Fruit fly (Drosophila melanogaster) whole organism, embryonic: Measurements from ENCODE around the gene CG7728.

ENCODE experiments used
- ATbp ChIP-seq: fragments of 200-800 bp; sonication (Bioruptor generic); optimal IDR thresholded peaks from 2 replicates; lab custom pipeline; 2017; ENCODE audit warnings: missing biosample characterization, mild to moderate bottlenecking, missing genetic modification characterization, missing genetic modification reagents
- Ada2b ChIP-seq: fragments of 200-800 bp; sonication (Bioruptor generic); IDR thresholded peaks from 2 replicates; pipeline ENCODE4 v1.3.6; 2022; ENCODE audit warnings: missing biosample characterization, missing genetic modification characterization
- Antp ChIP-seq: fragments of 200-800 bp; sonication (Bioruptor generic); optimal IDR thresholded peaks from 3 replicates; lab custom pipeline; 2016; ENCODE audit warnings: missing biosample characterization, missing genetic modification characterization
- Asciz ChIP-seq: fragments of 200-800 bp; sonication (Bioruptor generic); optimal IDR thresholded peaks from 2 replicates; lab custom pipeline; 2017; ENCODE audit warnings: missing biosample characterization, mild to moderate bottlenecking, missing genetic modification characterization, missing genetic modification reagents
- CG10209 ChIP-seq: fragments of 200-800 bp; sonication (Bioruptor generic); optimal IDR thresholded peaks from 3 replicates; lab custom pipeline; 2017; ENCODE audit warnings: missing biosample characterization, mild to moderate bottlenecking, missing genetic modification characterization, missing genetic modification reagents
- CG10543 ChIP-seq: fragments of 200-800 bp; sonication (Bioruptor generic); optimal IDR thresholded peaks from 3 replicates; lab custom pipeline; 2017; ENCODE audit warnings: missing biosample characterization, mild to moderate bottlenecking, missing genetic modification characterization, moderate library complexity
- CG11723 ChIP-seq: fragments of 200-800 bp; sonication (Bioruptor generic); optimal IDR thresholded peaks from 2 replicates; lab custom pipeline; 2017; ENCODE audit warnings: missing biosample characterization, mild to moderate bottlenecking, missing genetic modification characterization
- CG14050 ChIP-seq: fragments of 200-800 bp; sonication (Bioruptor generic); IDR thresholded peaks from 3 replicates; pipeline ENCODE4 v1.3.6; 2022; ENCODE audit warnings: missing biosample characterization, missing genetic modification characterization
- CG15514 ChIP-seq: fragments of 200-800 bp; sonication (Bioruptor generic); optimal IDR thresholded peaks from 3 replicates; lab custom pipeline; 2017; ENCODE audit warnings: missing biosample characterization, missing genetic modification characterization, mild to moderate bottlenecking, moderate library complexity, missing genetic modification reagents
- CG16863 ChIP-seq: fragments of 200-800 bp; sonication (Bioruptor generic); optimal IDR thresholded peaks from 3 replicates; lab custom pipeline; 2016; ENCODE audit warnings: missing biosample characterization, missing genetic modification characterization
- CG18011 ChIP-seq: fragments of 200-800 bp; sonication (Bioruptor generic); optimal IDR thresholded peaks from 2 replicates; lab custom pipeline; 2017; ENCODE audit warnings: missing biosample characterization, missing genetic modification characterization, mild to moderate bottlenecking, moderate library complexity, missing genotype
- CG2712 ChIP-seq: fragments of 200-800 bp; optimal IDR thresholded peaks from 3 replicates; lab custom pipeline; 2019; ENCODE audit warnings: missing biosample characterization, mild to moderate bottlenecking, missing genetic modification characterization, moderate library complexity
- CG30431 ChIP-seq: fragments of 200-800 bp; sonication (Bioruptor generic); optimal IDR thresholded peaks from 2 replicates; lab custom pipeline; 2017; ENCODE audit warnings: missing biosample characterization, missing genetic modification characterization
- CG31365 ChIP-seq: fragments of 200-800 bp; sonication (Bioruptor generic); optimal IDR thresholded peaks from 2 replicates; lab custom pipeline; 2018; ENCODE audit warnings: missing biosample characterization, mild to moderate bottlenecking, missing genetic modification characterization
- CG3726 ChIP-seq: fragments of 200-800 bp; sonication (Bioruptor generic); IDR thresholded peaks from 3 replicates; pipeline ENCODE4, ENCODE4 v1.3.6; 2022; ENCODE audit warnings: missing biosample characterization, missing genetic modification characterization
- CG6272 ChIP-seq: fragments of 200-800 bp; sonication (Bioruptor generic); IDR thresholded peaks from 2 replicates; pipeline ENCODE4 v1.3.6; 2022; ENCODE audit warnings: missing biosample characterization, missing genetic modification characterization
- CG7963 ChIP-seq: fragments of 200-800 bp; sonication (Bioruptor generic); IDR thresholded peaks from 3 replicates; pipeline ENCODE4 v1.3.6; 2022; ENCODE audit warnings: missing biosample characterization, missing genetic modification characterization; ENCODE audit not compliant: partially characterized antibody
- CG8478 ChIP-seq: fragments of >200 bp; optimal IDR thresholded peaks from 2 replicates; lab custom pipeline; 2018
- CG8765 ChIP-seq: fragments of 200-800 bp; sonication (Bioruptor generic); IDR thresholded peaks from 2 replicates; pipeline ENCODE4 v1.3.6; 2022; ENCODE audit warnings: missing biosample characterization, missing genetic modification characterization
- Chrac-16 ChIP-seq: fragments of 200-800 bp; sonication (Bioruptor generic); optimal IDR thresholded peaks from 3 replicates; lab custom pipeline; 2016; ENCODE audit warnings: missing biosample characterization, missing genetic modification characterization
- CkIIα-i1 ChIP-seq: fragments of 200-800 bp; sonication (Bioruptor generic); IDR thresholded peaks from 2 replicates; pipeline ENCODE4 v1.3.6; 2022; ENCODE audit warnings: missing biosample characterization, missing genetic modification characterization
- Dek ChIP-seq: fragments of 200-800 bp; sonication (Bioruptor generic); optimal IDR thresholded peaks from 3 replicates; lab custom pipeline; 2019; ENCODE audit warnings: missing biosample characterization, mild to moderate bottlenecking, missing genetic modification characterization, moderate library complexity
- Dll ChIP-seq: fragments of 200-800 bp; sonication (Bioruptor generic); IDR thresholded peaks from 4 replicates; pipeline ENCODE4 v1.3.6; 2022; ENCODE audit warnings: missing biosample characterization, missing genetic modification characterization; ENCODE audit not compliant: partially characterized antibody
- E2f2 ChIP-seq: fragments of 200-800 bp; sonication (Bioruptor generic); IDR thresholded peaks from 2 replicates; pipeline ENCODE4 v1.3.6; 2022; ENCODE audit warnings: missing biosample characterization, missing genetic modification characterization
- HLH3B ChIP-seq: fragments of 200-800 bp; sonication (Bioruptor generic); IDR thresholded peaks from 2 replicates; pipeline ENCODE4 v1.3.6; 2022; ENCODE audit warnings: missing biosample characterization, missing genetic modification characterization
- Hand ChIP-seq: fragments of 200-800 bp; sonication (Bioruptor generic); optimal IDR thresholded peaks from 2 replicates; lab custom pipeline; 2017; ENCODE audit warnings: mild to moderate bottlenecking, missing biosample characterization, missing genetic modification reagents, missing genetic modification characterization
- MTF-1 ChIP-seq: fragments of 200-800 bp; sonication (Bioruptor generic); optimal IDR thresholded peaks from 2 replicates; lab custom pipeline; 2018; ENCODE audit warnings: missing biosample characterization, mild to moderate bottlenecking, missing genetic modification characterization, borderline replicate concordance
- PHDP ChIP-seq: fragments of 200-800 bp; sonication (Bioruptor generic); optimal IDR thresholded peaks from 3 replicates; lab custom pipeline; 2018; ENCODE audit warnings: missing biosample characterization, mild to moderate bottlenecking, missing genetic modification characterization, moderate library complexity
- Ssrp ChIP-seq: fragments of 200-800 bp; sonication (Bioruptor generic); optimal IDR thresholded peaks from 2 replicates; lab custom pipeline; 2018; ENCODE audit warnings: missing biosample characterization, mild to moderate bottlenecking, missing genetic modification characterization, moderate library complexity
- Taf1 ChIP-seq: fragments of 200-800 bp; sonication (Bioruptor generic); IDR thresholded peaks from 2 replicates; pipeline ENCODE4 v1.3.6; 2022; ENCODE audit warnings: missing biosample characterization, missing genetic modification characterization
- Xbp1 ChIP-seq: fragments of 200-800 bp; sonication (Bioruptor generic); optimal IDR thresholded peaks from 3 replicates; lab custom pipeline; 2016; ENCODE audit warnings: missing biosample characterization, mild to moderate bottlenecking, missing genetic modification characterization
- aop ChIP-seq: fragments of 200-800 bp; sonication (Bioruptor generic); IDR thresholded peaks from 2 replicates; pipeline ENCODE4 v1.3.6; 2022; ENCODE audit warnings: missing biosample characterization, missing genetic modification characterization
- bigmax ChIP-seq: fragments of 200-800 bp; sonication (Bioruptor generic); optimal IDR thresholded peaks from 2 replicates; lab custom pipeline; 2018; ENCODE audit warnings: missing biosample characterization, mild to moderate bottlenecking, missing genetic modification characterization
- bowl ChIP-seq: fragments of 200-800 bp; sonication (Bioruptor generic); IDR thresholded peaks from 2 replicates; pipeline ENCODE4 v1.3.6; 2022; ENCODE audit warnings: missing biosample characterization, missing genetic modification characterization
- br ChIP-seq: fragments of >200 bp; optimal IDR thresholded peaks from 2 replicates; lab custom pipeline; 2017
- crc ChIP-seq: fragments of 200-800 bp; sonication (Bioruptor generic); optimal IDR thresholded peaks from 2 replicates; lab custom pipeline; 2016; ENCODE audit warnings: missing biosample characterization, missing genetic modification characterization
- dmrt11E ChIP-seq: fragments of 200-800 bp; sonication (Bioruptor generic); optimal IDR thresholded peaks from 3 replicates; lab custom pipeline; 2018; ENCODE audit warnings: missing biosample characterization, mild to moderate bottlenecking, missing genetic modification characterization, moderate library complexity
- gem ChIP-seq: fragments of 200-800 bp; sonication (Bioruptor generic); optimal IDR thresholded peaks from 2 replicates; lab custom pipeline; 2019; ENCODE audit warnings: missing biosample characterization, mild to moderate bottlenecking, missing genetic modification characterization, moderate library complexity
- gsb ChIP-seq: fragments of 200-800 bp; sonication (Bioruptor generic); IDR thresholded peaks from 2 replicates; pipeline ENCODE4 v1.3.6; 2022; ENCODE audit warnings: missing biosample characterization, missing genetic modification characterization
- jumu ChIP-seq: fragments of 200-800 bp; sonication (Bioruptor generic); optimal IDR thresholded peaks from 3 replicates; lab custom pipeline; 2016; ENCODE audit warnings: missing biosample characterization, missing genetic modification characterization
- kah ChIP-seq: fragments of 200-800 bp; sonication (Bioruptor generic); optimal IDR thresholded peaks from 2 replicates; lab custom pipeline; 2018; ENCODE audit warnings: missing biosample characterization, mild to moderate bottlenecking, missing genetic modification characterization
- lab ChIP-seq: fragments of 200-800 bp; sonication (Bioruptor generic); optimal IDR thresholded peaks from 3 replicates; lab custom pipeline; 2017; ENCODE audit warnings: missing biosample characterization, missing genetic modification characterization, mild to moderate bottlenecking, moderate library complexity, missing genetic modification reagents
- onecut ChIP-seq: fragments of 200-800 bp; sonication (Bioruptor generic); IDR thresholded peaks from 2 replicates; pipeline ENCODE4 v1.3.6; 2022; ENCODE audit warnings: missing biosample characterization, missing genetic modification characterization
- p53 ChIP-seq: fragments of 200-800 bp; sonication (Bioruptor generic); optimal IDR thresholded peaks from 2 replicates; lab custom pipeline; 2016; ENCODE audit warnings: missing biosample characterization, missing genetic modification characterization
- pnt ChIP-seq: fragments of 200-800 bp; sonication (Bioruptor generic); optimal IDR thresholded peaks from 3 replicates; lab custom pipeline; 2016; ENCODE audit warnings: missing biosample characterization, missing genetic modification characterization
- sens-2 ChIP-seq: fragments of 200-800 bp; sonication (Bioruptor generic); IDR thresholded peaks from 2 replicates; pipeline ENCODE4 v1.3.6; 2022; ENCODE audit warnings: missing biosample characterization, missing genetic modification characterization
- sima ChIP-seq: fragments of 200-800 bp; sonication (Bioruptor generic); optimal IDR thresholded peaks from 2 replicates; lab custom pipeline; 2016; ENCODE audit warnings: missing biosample characterization, missing genetic modification characterization
- slbo ChIP-seq: fragments of 200-800 bp; sonication (Bioruptor generic); IDR thresholded peaks from 2 replicates; pipeline ENCODE4 v1.3.6; 2022; ENCODE audit warnings: missing biosample characterization, missing genetic modification characterization
- slp2 ChIP-seq: fragments of 200-800 bp; sonication (Bioruptor generic); optimal IDR thresholded peaks from 2 replicates; lab custom pipeline; 2016; ENCODE audit warnings: missing biosample characterization, missing genetic modification characterization
- tio ChIP-seq: fragments of 200-800 bp; sonication (Bioruptor generic); optimal IDR thresholded peaks from 2 replicates; lab custom pipeline; 2017; ENCODE audit warnings: missing biosample characterization, missing genetic modification characterization, inconsistent platforms
- ttk ChIP-seq: fragments of 200-800 bp; sonication (Bioruptor generic); IDR thresholded peaks from 2 replicates; pipeline ENCODE4 v2.1.2; 2022; ENCODE audit warnings: missing biosample characterization, missing genetic modification characterization
- vfl ChIP-seq: fragments of 200-800 bp; sonication (Bioruptor generic); optimal IDR thresholded peaks from 2 replicates; lab custom pipeline; 2016; ENCODE audit warnings: missing biosample characterization, missing genetic modification characterization
- vvl ChIP-seq: fragments of 200-800 bp; sonication (Bioruptor generic); IDR thresholded peaks from 2 replicates; pipeline ENCODE4 v1.3.6; 2022; ENCODE audit warnings: missing biosample characterization, missing genetic modification characterization

The CG7728 gene

dm6 chr3L:17044799-17045198, 28.5 kb downstream of the CG7728 start, which contains the start of gene Pop5 (continued):
- peak; percentile 12 for TF ChIP-seq CG18011 (GFP tag; lab: Kevin White, UChicago)
- no peak for TF ChIP-seq Antp (GFP tag; lab: Kevin White, UChicago)
- peak; percentile 91 for TF ChIP-seq E2f2
- TF ChIP-seq pnt (GFP tag; lab: Kevin White, UChicago): no peak
- peak; percentile 61 for TF ChIP-seq CG15514 (GFP tag; lab: Kevin White, UChicago)
- TF ChIP-seq bowl (GFP tag; lab: Robert Waterston, UW): no peak
- no peak for TF ChIP-seq CkIIα-i1
- TF ChIP-seq bigmax (GFP tag; lab: Kevin White, UChicago): no peak
- TF ChIP-seq CG14050 (GFP tag; lab: Robert Waterston, UW): no peak
- TF ChIP-seq CG30431 (GFP tag; lab: Kevin White, UChicago): no peak
- no peak for TF ChIP-seq kah (GFP tag; lab: Kevin White, UChicago)
- TF ChIP-seq CG31365: no peak
- TF ChIP-seq ttk (GFP tag; lab: Robert Waterston, UW): no peak
- peak; percentile 38 for TF ChIP-seq PHDP (tag; lab: Kevin White, UChicago)
- no peak for TF ChIP-seq gsb (GFP tag; lab: Robert Waterston, UW)
- TF ChIP-seq Hand: no peak
- peak; percentile 2 for TF ChIP-seq CG2712 (tag; lab: Kevin White, UChicago)
- TF ChIP-seq Taf1 (GFP tag; lab: Robert Waterston, UW): no peak
- TF ChIP-seq CG16863: peak; percentile 13
- TF ChIP-seq Asciz (GFP tag; lab: Kevin White, UChicago): no peak
- TF ChIP-seq dmrt11E (tag; lab: Kevin White, UChicago): peak; percentile 4
- TF ChIP-seq p53 (GFP tag; lab: Kevin White, UChicago): no peak
- TF ChIP-seq CG8765 (GFP tag; lab: Robert Waterston, UW): no peak
- TF ChIP-seq CG8478: no peak
- no peak for TF ChIP-seq br (lab: Kevin White, UChicago)
- TF ChIP-seq tio (GFP tag; lab: Kevin White, UChicago): no peak
- TF ChIP-seq CG6272 (GFP tag; lab: Robert Waterston, UW): no peak
- peak; percentile 49 for TF ChIP-seq vvl (GFP tag; lab: Robert Waterston, UW)
- peak; percentile 36; the same call in 1 of the 2 replicates for TF ChIP-seq onecut (GFP tag; lab: Robert Waterston, UW)
- peak; percentile 9 for TF ChIP-seq CG10543 (GFP tag; lab: Kevin White, UChicago)
- no peak for TF ChIP-seq slp2 (GFP tag; lab: Kevin White, UChicago)
- TF ChIP-seq ATbp (GFP tag; lab: Kevin White, UChicago): peak; percentile 5
- no peak for TF ChIP-seq CG3726 (GFP tag; lab: Robert Waterston, UW)
- TF ChIP-seq lab (GFP tag; lab: Kevin White, UChicago): no peak
- TF ChIP-seq CG7963: no peak
- TF ChIP-seq Dll (GFP tag; lab: Robert Waterston, UW): 0 out of 4 replicates have a peak, but pooled peaks have one; percentile 33
- TF ChIP-seq MTF-1 (GFP tag; lab: Kevin White, UChicago): no peak
- TF ChIP-seq aop (GFP tag; lab: Robert Waterston, UW): no peak
- no peak for TF ChIP-seq vfl (GFP tag; lab: Kevin White, UChicago)
- no peak for TF ChIP-seq Dek (tag; lab: Kevin White, UChicago)
- no peak for TF ChIP-seq slbo (GFP tag; lab: Robert Waterston, UW)
- no peak for TF ChIP-seq sima (GFP tag; lab: Kevin White, UChicago)
- no peak for TF ChIP-seq crc (GFP tag; lab: Kevin White, UChicago)
- TF ChIP-seq Ada2b (GFP tag; lab: Robert Waterston, UW): no peak
- no peak for TF ChIP-seq Xbp1 (GFP tag; lab: Kevin White, UChicago)
- TF ChIP-seq CG10209 (GFP tag; lab: Kevin White, UChicago): no peak
- no peak for TF ChIP-seq jumu (GFP tag; lab: Kevin White, UChicago)
- no peak for TF ChIP-seq Ssrp
- no peak for TF ChIP-seq CG11723 (GFP tag; lab: Kevin White, UChicago)
- no peak for TF ChIP-seq sens-2 (GFP tag; lab: Robert Waterston, UW)
- TF ChIP-seq HLH3B: no peak
- TF ChIP-seq gem (tag; lab: Kevin White, UChicago): no peak
- no peak for TF ChIP-seq Chrac-16 (GFP tag; lab: Kevin White, UChicago)
